Fruit fly (Drosophila melanogaster) whole organism, embryonic: ENCODE measurements around the gene ZnT77C.

ENCODE experiments used
- CG10147 ChIP-seq: fragments of 200-800 bp; sonication (Bioruptor generic); optimal IDR thresholded peaks from 2 replicates; lab custom pipeline; 2019; ENCODE audit warnings: missing biosample characterization, mild to moderate bottlenecking, missing genetic modification characterization, moderate library complexity
- CG10366 ChIP-seq: fragments of 200-800 bp; sonication (Bioruptor generic); IDR thresholded peaks from 2 replicates; pipeline ENCODE4 v1.3.6; 2022; ENCODE audit warnings: missing biosample characterization, missing genetic modification characterization
- CG10431 ChIP-seq: fragments of 200-800 bp; sonication (Bioruptor generic); optimal IDR thresholded peaks from 3 replicates; lab custom pipeline; 2018; ENCODE audit warnings: missing biosample characterization, mild to moderate bottlenecking, missing genetic modification characterization
- CG12219 ChIP-seq: fragments of 200-800 bp; sonication (Bioruptor generic); optimal IDR thresholded peaks from 3 replicates; lab custom pipeline; 2018; ENCODE audit warnings: missing biosample characterization, mild to moderate bottlenecking, missing genetic modification characterization
- CG12391 ChIP-seq: fragments of 200-800 bp; sonication (Bioruptor generic); optimal IDR thresholded peaks from 3 replicates; lab custom pipeline; 2018; ENCODE audit warnings: missing biosample characterization, mild to moderate bottlenecking, missing genetic modification characterization, moderate library complexity
- CG12659 ChIP-seq: fragments of 200-800 bp; sonication (Bioruptor generic); optimal IDR thresholded peaks from 3 replicates; lab custom pipeline; 2017; ENCODE audit warnings: mild to moderate bottlenecking, missing biosample characterization, missing genetic modification reagents, missing genetic modification characterization
- CG13287 ChIP-seq: fragments of 200-800 bp; sonication (Bioruptor generic); IDR thresholded peaks from 2 replicates; pipeline ENCODE4 v1.3.6; 2022; ENCODE audit warnings: missing biosample characterization, missing genetic modification characterization; ENCODE audit not compliant: partially characterized antibody
- CG15514 ChIP-seq: fragments of 200-800 bp; sonication (Bioruptor generic); optimal IDR thresholded peaks from 3 replicates; lab custom pipeline; 2017; ENCODE audit warnings: missing biosample characterization, missing genetic modification characterization, mild to moderate bottlenecking, moderate library complexity, missing genetic modification reagents
- CG15696 ChIP-seq: fragments of 200-800 bp; sonication (Bioruptor generic); optimal IDR thresholded peaks from 2 replicates; lab custom pipeline; 2019; ENCODE audit warnings: missing biosample characterization, mild to moderate bottlenecking, missing genetic modification characterization, moderate library complexity
- CG18011 ChIP-seq: fragments of 200-800 bp; sonication (Bioruptor generic); optimal IDR thresholded peaks from 2 replicates; lab custom pipeline; 2017; ENCODE audit warnings: missing biosample characterization, missing genetic modification characterization, mild to moderate bottlenecking, moderate library complexity, missing genotype
- CG2120 ChIP-seq: fragments of 200-800 bp; sonication (Bioruptor generic); optimal IDR thresholded peaks from 3 replicates; lab custom pipeline; 2016; ENCODE audit warnings: missing biosample characterization, missing genetic modification characterization
- CG2678 ChIP-seq: fragments of 200-800 bp; sonication (Bioruptor generic); optimal IDR thresholded peaks from 3 replicates; lab custom pipeline; 2019; ENCODE audit warnings: missing biosample characterization, mild to moderate bottlenecking, missing genetic modification characterization, moderate library complexity
- CG2712 ChIP-seq: fragments of 200-800 bp; optimal IDR thresholded peaks from 3 replicates; lab custom pipeline; 2019; ENCODE audit warnings: missing biosample characterization, mild to moderate bottlenecking, missing genetic modification characterization, moderate library complexity
- CG33557 ChIP-seq: fragments of 200-800 bp; sonication (Bioruptor generic); optimal IDR thresholded peaks from 2 replicates; lab custom pipeline; 2019; ENCODE audit warnings: missing biosample characterization, mild to moderate bottlenecking, missing genetic modification characterization, moderate library complexity
- CG6175 ChIP-seq: fragments of 200-800 bp; sonication (Bioruptor generic); IDR thresholded peaks from 3 replicates; pipeline ENCODE4 v1.3.6; 2022; ENCODE audit warnings: missing biosample characterization, missing genetic modification characterization
- CG6689 ChIP-seq: fragments of 200-800 bp; sonication (Bioruptor generic); IDR thresholded peaks from 2 replicates; pipeline ENCODE4 v1.3.6; 2022; ENCODE audit warnings: missing biosample characterization, missing genetic modification characterization
- CG6813 ChIP-seq: fragments of 200-800 bp; sonication (Bioruptor generic); optimal IDR thresholded peaks from 2 replicates; lab custom pipeline; 2017; ENCODE audit warnings: missing biosample characterization, missing genetic modification characterization, mild to moderate bottlenecking, moderate library complexity, missing genetic modification reagents
- Doc3 ChIP-seq: fragments of 200-800 bp; sonication (Bioruptor generic); IDR thresholded peaks from 3 replicates; pipeline ENCODE4 v1.3.6; 2022; ENCODE audit warnings: missing biosample characterization, missing genetic modification characterization; ENCODE audit not compliant: partially characterized antibody
- Ets97D ChIP-seq: fragments of 200-800 bp; sonication (Bioruptor generic); optimal IDR thresholded peaks from 3 replicates; lab custom pipeline; 2016; ENCODE audit warnings: missing biosample characterization, missing genetic modification characterization
- Hand ChIP-seq: fragments of 200-800 bp; sonication (Bioruptor generic); optimal IDR thresholded peaks from 2 replicates; lab custom pipeline; 2017; ENCODE audit warnings: mild to moderate bottlenecking, missing biosample characterization, missing genetic modification reagents, missing genetic modification characterization
- Hmx ChIP-seq: fragments of 200-800 bp; sonication (Bioruptor generic); optimal IDR thresholded peaks from 2 replicates; lab custom pipeline; 2016; ENCODE audit warnings: missing biosample characterization, missing genetic modification characterization
- Max ChIP-seq: fragments of 200-800 bp; sonication (Bioruptor generic); optimal IDR thresholded peaks from 2 replicates; lab custom pipeline; 2016; ENCODE audit warnings: missing biosample characterization, mild to moderate bottlenecking, missing genetic modification characterization
- Sox102F ChIP-seq: fragments of 200-800 bp; sonication (Bioruptor generic); optimal IDR thresholded peaks from 2 replicates; lab custom pipeline; 2018; ENCODE audit warnings: missing biosample characterization, mild to moderate bottlenecking, missing genetic modification characterization, moderate library complexity
- Ssrp ChIP-seq: fragments of 200-800 bp; sonication (Bioruptor generic); optimal IDR thresholded peaks from 2 replicates; lab custom pipeline; 2018; ENCODE audit warnings: missing biosample characterization, mild to moderate bottlenecking, missing genetic modification characterization, moderate library complexity
- Trl ChIP-seq, 3 experiments: fragments of >200 bp in 2 of 3; fragments of 200-800 bp in 1 of 3; sonication (Bioruptor generic) in 1 of 3; optimal IDR thresholded peaks; 2 replicates in 1 of 3; 3 replicates in 2 of 3; lab custom pipeline; 2016 to 2017; ENCODE audit warnings: missing biosample characterization in 1 of 3, missing genetic modification characterization in 1 of 3
- Xbp1 ChIP-seq: fragments of 200-800 bp; sonication (Bioruptor generic); optimal IDR thresholded peaks from 3 replicates; lab custom pipeline; 2016; ENCODE audit warnings: missing biosample characterization, mild to moderate bottlenecking, missing genetic modification characterization
- ac ChIP-seq: fragments of 200-800 bp; sonication (Bioruptor generic); optimal IDR thresholded peaks from 3 replicates; lab custom pipeline; 2017; ENCODE audit warnings: missing biosample characterization, mild to moderate bottlenecking, missing genetic modification characterization
- ara ChIP-seq: fragments of 200-800 bp; sonication (Bioruptor generic); IDR thresholded peaks from 2 replicates; pipeline ENCODE4 v1.3.6; 2022; ENCODE audit warnings: missing biosample characterization, missing genetic modification characterization
- bigmax ChIP-seq: fragments of 200-800 bp; sonication (Bioruptor generic); optimal IDR thresholded peaks from 2 replicates; lab custom pipeline; 2018; ENCODE audit warnings: missing biosample characterization, mild to moderate bottlenecking, missing genetic modification characterization
- br ChIP-seq: fragments of >200 bp; optimal IDR thresholded peaks from 2 replicates; lab custom pipeline; 2017
- cad ChIP-seq: fragments of >200 bp; optimal IDR thresholded peaks from 2 replicates; lab custom pipeline; 2017; ENCODE audit warnings: missing biosample characterization, missing genetic modification characterization
- cwo ChIP-seq: fragments of 200-800 bp; sonication (Bioruptor generic); optimal IDR thresholded peaks from 3 replicates; lab custom pipeline; 2017; ENCODE audit warnings: missing biosample characterization, missing genetic modification characterization, mild to moderate bottlenecking, moderate library complexity, missing genetic modification reagents
- fd102C ChIP-seq: fragments of 200-800 bp; sonication (Bioruptor generic); optimal IDR thresholded peaks from 2 replicates; lab custom pipeline; 2018; ENCODE audit warnings: missing biosample characterization, mild to moderate bottlenecking, missing genetic modification characterization, moderate library complexity
- gcm ChIP-seq: fragments of 200-800 bp; sonication (Bioruptor generic); optimal IDR thresholded peaks from 2 replicates; lab custom pipeline; 2019; ENCODE audit warnings: missing biosample characterization, mild to moderate bottlenecking, missing genetic modification characterization, moderate library complexity
- ind ChIP-seq: fragments of 200-800 bp; sonication (Bioruptor generic); optimal IDR thresholded peaks from 3 replicates; lab custom pipeline; 2016; ENCODE audit warnings: missing biosample characterization, missing genetic modification characterization
- kah ChIP-seq: fragments of 200-800 bp; sonication (Bioruptor generic); optimal IDR thresholded peaks from 2 replicates; lab custom pipeline; 2018; ENCODE audit warnings: missing biosample characterization, mild to moderate bottlenecking, missing genetic modification characterization
- knrl ChIP-seq: fragments of 200-800 bp; sonication (Bioruptor generic); IDR thresholded peaks from 3 replicates; pipeline ENCODE4 v1.3.6; 2022; ENCODE audit warnings: missing biosample characterization, missing genetic modification characterization; ENCODE audit not compliant: partially characterized antibody
- lilli ChIP-seq: fragments of 200-800 bp; sonication (Bioruptor generic); optimal IDR thresholded peaks from 3 replicates; lab custom pipeline; 2016; ENCODE audit warnings: missing biosample characterization, missing genetic modification characterization
- lov ChIP-seq, 2 experiments: fragments of 200-800 bp in 1 of 2; fragments of >200 bp in 1 of 2; sonication (Bioruptor generic) in 1 of 2; IDR thresholded peaks in 1 of 2; optimal IDR thresholded peaks in 1 of 2; 2 replicates in 1 of 2; 3 replicates in 1 of 2; pipeline versions ENCODE4 v1.3.6 to Lab custom; 2017 to 2022; ENCODE audit warnings: missing biosample characterization in 1 of 2, missing genetic modification characterization in 1 of 2
- nerfin-2 ChIP-seq: fragments of 200-800 bp; sonication (Bioruptor generic); IDR thresholded peaks from 2 replicates; pipeline ENCODE4 v1.3.6; 2022; ENCODE audit warnings: missing biosample characterization, missing genetic modification characterization; ENCODE audit not compliant: partially characterized antibody
- org-1 ChIP-seq: fragments of 200-800 bp; sonication (Bioruptor generic); optimal IDR thresholded peaks from 2 replicates; lab custom pipeline; 2017; ENCODE audit warnings: missing biosample characterization, missing genetic modification characterization
- pan ChIP-seq, 4 experiments: fragments of >200 bp in 3 of 4; fragments of 200-800 bp in 1 of 4; sonication (Bioruptor generic) in 1 of 4; optimal IDR thresholded peaks in 3 of 4; IDR thresholded peaks in 1 of 4; 2 replicates each; pipeline versions ENCODE4 v1.3.6 to Lab custom; 2017 to 2022; ENCODE audit warnings: missing biosample characterization in 2 of 4, missing genetic modification characterization in 2 of 4, mixed read lengths in 1 of 4
- sc ChIP-seq, 3 experiments: fragments of >200 bp in 2 of 3; fragments of 200-800 bp in 1 of 3; sonication (Bioruptor generic) in 1 of 3; optimal IDR thresholded peaks; 2 replicates in 2 of 3; 3 replicates in 1 of 3; lab custom pipeline; 2017; ENCODE audit warnings: mild to moderate bottlenecking in 1 of 3, missing biosample characterization in 1 of 3, missing genetic modification characterization in 1 of 3, missing genetic modification reagents in 1 of 3
- sqz ChIP-seq: fragments of 200-800 bp; sonication (Bioruptor generic); optimal IDR thresholded peaks from 3 replicates; lab custom pipeline; 2018; ENCODE audit warnings: missing biosample characterization, mild to moderate bottlenecking, missing genetic modification characterization
- tgo ChIP-seq: fragments of 200-800 bp; sonication (Bioruptor generic); IDR thresholded peaks from 3 replicates; pipeline ENCODE4 v1.3.6; 2022; ENCODE audit warnings: missing biosample characterization, missing genetic modification characterization
- trem ChIP-seq: fragments of 200-800 bp; optimal IDR thresholded peaks from 3 replicates; lab custom pipeline; 2019; ENCODE audit warnings: missing biosample characterization, mild to moderate bottlenecking, missing genetic modification characterization, moderate library complexity
- zf30C ChIP-seq: fragments of 200-800 bp; sonication (Bioruptor generic); optimal IDR thresholded peaks from 3 replicates; lab custom pipeline; 2018; ENCODE audit warnings: missing biosample characterization, mild to moderate bottlenecking, missing genetic modification characterization

ZnT77C gene

DNA sequence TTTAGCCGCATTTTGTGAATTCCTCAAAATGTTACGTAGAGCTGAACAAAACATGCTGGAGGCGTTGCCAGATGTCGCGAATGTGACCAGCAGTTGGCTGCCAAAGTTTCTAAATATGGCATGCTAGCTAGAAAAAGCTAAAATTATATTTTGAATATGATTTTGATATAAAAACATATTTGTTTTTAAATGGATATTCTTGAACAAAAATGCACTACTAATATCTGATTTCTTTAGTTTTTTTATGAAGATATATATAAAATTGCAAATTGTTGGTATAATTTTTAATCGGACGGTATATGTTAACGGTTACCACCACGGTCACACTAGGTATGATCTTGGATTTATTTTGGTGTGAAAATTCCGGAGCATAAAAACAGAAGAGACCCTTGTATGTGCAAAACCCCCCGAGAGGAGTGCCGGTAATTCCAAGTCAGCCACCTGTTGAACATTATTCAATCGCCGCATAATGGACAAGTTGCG lies 26.0 kb upstream of the ZnT77C start, which contains the start of the genes mTerf3 and CG5104 (continued):
- no peak for TF ChIP-seq Hand (GFP tag; lab: Kevin White, UChicago)
- TF ChIP-seq Hmx = no peak
- peak; percentile 22 for TF ChIP-seq Ets97D (GFP tag; lab: Kevin White, UChicago)
- TF ChIP-seq CG12219 (GFP tag; lab: Kevin White, UChicago) = no peak
- no peak for TF ChIP-seq sc (optimal IDR thresholded peaks at IDR 0.05; lab: Kevin White, UChicago)
- TF ChIP-seq sc (GFP tag; optimal IDR thresholded peaks at IDR 0.05; lab: Kevin White, UChicago) = no peak
- peak; percentile 35; the same call in 1 of the 3 replicates for TF ChIP-seq knrl (GFP tag; lab: Robert Waterston, UW)
- TF ChIP-seq CG10147 (GFP tag; lab: Kevin White, UChicago) = no peak
- TF ChIP-seq kah = peak; percentile 77
- TF ChIP-seq CG2120 (GFP tag; lab: Kevin White, UChicago) = peak; percentile 61
- no peak for TF ChIP-seq sqz (GFP tag; lab: Kevin White, UChicago)
- TF ChIP-seq CG33557 (GFP tag; lab: Kevin White, UChicago) = no peak
- TF ChIP-seq lov (optimal IDR thresholded peaks at IDR 0.05; lab: Kevin White, UChicago) = no peak
- TF ChIP-seq lov (GFP tag; IDR thresholded peaks at IDR 0.05; lab: Robert Waterston, UW) = no peak
- TF ChIP-seq CG2712 (tag; lab: Kevin White, UChicago) = peak; percentile 42
- peak; percentile 26 for TF ChIP-seq ind (GFP tag; lab: Kevin White, UChicago)
- TF ChIP-seq gcm (GFP tag; lab: Kevin White, UChicago) = no peak
- peak; percentile 10 for TF ChIP-seq Xbp1 (GFP tag; lab: Kevin White, UChicago)
- no peak for TF ChIP-seq Doc3 (GFP tag; lab: Robert Waterston, UW)
- peak; percentile 7 for TF ChIP-seq Ssrp
- TF ChIP-seq CG6813 = no peak
- TF ChIP-seq org-1 = no peak
- peak; percentile 50 for TF ChIP-seq CG15514
- peak; percentile 16 for TF ChIP-seq CG15696 (tag; lab: Kevin White, UChicago)
- no peak for TF ChIP-seq ara (GFP tag; lab: Robert Waterston, UW)
- no peak for TF ChIP-seq CG10366 (GFP tag; lab: Robert Waterston, UW)
- TF ChIP-seq fd102C = no peak
- peak; percentile 30; the same call in 1 of the 2 replicates for TF ChIP-seq CG13287
- TF ChIP-seq br (lab: Kevin White, UChicago) = no peak
- TF ChIP-seq Trl (optimal IDR thresholded peaks at IDR 0.05; lab: Kevin White, UChicago) = no peak
- TF ChIP-seq Trl (GFP tag; optimal IDR thresholded peaks at IDR 0.05; lab: Kevin White, UChicago) = no peak
- no peak for TF ChIP-seq pan (optimal IDR thresholded peaks at IDR 0.05; lab: Kevin White, UChicago)
- TF ChIP-seq pan (GFP tag; optimal IDR thresholded peaks at IDR 0.05 in 1 of 2, IDR thresholded peaks at IDR 0.05 in 1 of 2) = no peak
- no peak for TF ChIP-seq CG18011 (GFP tag; lab: Kevin White, UChicago)
- no peak for TF ChIP-seq CG6689
- peak; percentile 42 for TF ChIP-seq CG2678
- TF ChIP-seq cad (GFP tag; lab: Kevin White, UChicago) = no peak
- no peak for TF ChIP-seq ac (GFP tag; lab: Kevin White, UChicago)
- peak; percentile 66 for TF ChIP-seq CG12659 (GFP tag; lab: Kevin White, UChicago)
- TF ChIP-seq lilli (GFP tag; lab: Kevin White, UChicago) = peak; percentile 50
- peak; percentile 54 for TF ChIP-seq CG12391
- peak; percentile 0 for TF ChIP-seq Sox102F
- TF ChIP-seq trem = peak; percentile 57
- TF ChIP-seq CG10431 (GFP tag; lab: Kevin White, UChicago) = no peak
- no peak for TF ChIP-seq tgo (GFP tag; lab: Robert Waterston, UW)
- no peak for TF ChIP-seq nerfin-2 (GFP tag; lab: Robert Waterston, UW)
- no peak for TF ChIP-seq CG6175 (GFP tag; lab: Robert Waterston, UW)
- TF ChIP-seq cwo = no peak
- peak; percentile 55 for TF ChIP-seq Max (GFP tag; lab: Kevin White, UChicago)
- TF ChIP-seq bigmax (GFP tag; lab: Kevin White, UChicago) = no peak
- no peak for TF ChIP-seq zf30C (GFP tag; lab: Kevin White, UChicago)
